Worm (Caenorhabditis elegans): ENCODE measurements around the gene cyp-14A1.

DNA sequence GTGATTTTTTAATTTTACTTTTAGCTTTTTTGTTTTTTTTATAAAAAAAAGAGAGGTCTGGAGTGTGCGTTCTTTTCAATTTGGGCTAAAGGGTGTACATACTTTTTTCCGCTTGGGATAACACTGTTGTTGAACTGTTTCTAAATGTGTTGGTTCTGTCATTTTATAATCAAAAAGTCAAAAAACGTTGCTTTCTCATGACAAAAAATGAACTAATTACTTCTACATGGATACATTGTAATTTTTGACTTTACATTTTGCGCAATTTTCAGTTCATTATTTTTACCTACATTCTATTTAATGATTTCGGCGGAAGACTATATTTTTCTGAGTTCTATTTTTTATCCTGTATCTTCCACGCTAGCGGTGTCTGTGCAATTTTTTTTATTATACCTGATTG lies 24.4 kb upstream of the cyp-14A1 start, which contains the start of gene srd-38:
- TF ChIP-seq him-1 (tag; optimal IDR thresholded peaks at IDR 0.05), result no peak
- TF ChIP-seq dao-5 (tag; optimal IDR thresholded peaks at IDR 0.05), result no peak
- TF ChIP-seq W03F9.2 (tag; optimal IDR thresholded peaks at IDR 0.05), result no peak

Measured in whole organism, L4/young adult.